Worm (Caenorhabditis elegans) whole organism, L2 larva: ENCODE measurements around the gene W04E12.4.

Source experiments
- R02D3.7 ChIP-seq: fragments of 150-350 bp; optimal IDR thresholded peaks from 2 replicates; lab custom pipeline; 2014; ENCODE audit warnings: missing biosample characterization, missing genetic modification characterization
- Y55F3AM.14 ChIP-seq: fragments of 200-800 bp; sonication (Bioruptor generic); optimal IDR thresholded peaks from 2 replicates; lab custom pipeline; 2018; ENCODE audit warnings: mild to moderate bottlenecking, missing genetic modification characterization, missing compliant biosample characterization
- ZK546.5 ChIP-seq: sonication (generic microtip); optimal IDR thresholded peaks from 2 replicates; lab custom pipeline; 2017; ENCODE audit warnings: missing biosample characterization, missing genetic modification characterization
- alr-1 ChIP-seq: fragments of 150-350 bp; optimal IDR thresholded peaks from 2 replicates; lab custom pipeline; 2014; ENCODE audit warnings: missing biosample characterization, missing genetic modification characterization
- ama-1 ChIP-seq: fragments of 150-350 bp; optimal IDR thresholded peaks from 2 replicates; lab custom pipeline; 2018; ENCODE audit warnings: inconsistent platforms
- blmp-1 ChIP-seq: sonication (generic microtip); optimal IDR thresholded peaks from 2 replicates; lab custom pipeline; 2017; ENCODE audit warnings: missing genetic modification characterization, mild to moderate bottlenecking, missing compliant biosample characterization, antibody characterized with exemption, moderate library complexity; ENCODE audit not compliant: insufficient read depth
- ceh-16 ChIP-seq: fragments of 150-350 bp; optimal IDR thresholded peaks from 2 replicates; lab custom pipeline; 2014; ENCODE audit warnings: missing biosample characterization, missing genetic modification characterization
- ceh-82 ChIP-seq: fragments of 150-350 bp; optimal IDR thresholded peaks from 2 replicates; lab custom pipeline; 2014; ENCODE audit warnings: missing biosample characterization, missing genetic modification characterization
- crh-2 ChIP-seq: sonication (generic microtip); optimal IDR thresholded peaks from 2 replicates; lab custom pipeline; 2017; ENCODE audit warnings: missing biosample characterization, missing genetic modification characterization
- dmd-4 ChIP-seq: sonication (generic microtip); optimal IDR thresholded peaks from 2 replicates; lab custom pipeline; 2017; ENCODE audit warnings: missing biosample characterization, missing genetic modification characterization
- egl-27 ChIP-seq: sonication (generic microtip); optimal IDR thresholded peaks from 3 replicates; lab custom pipeline; 2017; ENCODE audit warnings: missing biosample characterization, missing genetic modification reagents, missing genetic modification characterization
- elt-1 ChIP-seq: fragments of 150-350 bp; optimal IDR thresholded peaks from 2 replicates; lab custom pipeline; 2014; ENCODE audit warnings: missing biosample characterization, missing genetic modification characterization
- elt-3 ChIP-seq: sonication (generic microtip); optimal IDR thresholded peaks from 2 replicates; lab custom pipeline; 2017; ENCODE audit warnings: missing biosample characterization, missing genetic modification characterization
- fos-1 ChIP-seq: fragments of 150-350 bp; optimal IDR thresholded peaks from 2 replicates; lab custom pipeline; 2014; ENCODE audit warnings: missing biosample characterization, missing genetic modification characterization
- gmeb-1 ChIP-seq: fragments of 150-350 bp; optimal IDR thresholded peaks from 2 replicates; lab custom pipeline; 2014; ENCODE audit warnings: missing biosample characterization, missing genetic modification characterization
- lin-11 ChIP-seq: fragments of 150-350 bp; sonication (generic microtip); optimal IDR thresholded peaks from 2 replicates; lab custom pipeline; 2014; ENCODE audit warnings: missing biosample characterization, missing genetic modification characterization, inconsistent platforms, mixed read lengths
- lin-13 ChIP-seq: fragments of 150-350 bp; optimal IDR thresholded peaks from 2 replicates; lab custom pipeline; 2014; ENCODE audit warnings: missing biosample characterization, missing genetic modification reagents, missing genetic modification characterization
- lin-39 ChIP-seq: fragments of 150-350 bp; optimal IDR thresholded peaks from 2 replicates; lab custom pipeline; 2014; ENCODE audit warnings: missing biosample characterization, missing genetic modification reagents, missing genetic modification characterization
- lsy-2 ChIP-seq, 2 experiments: fragments of 150-350 bp in 1 of 2; sonication (generic microtip) in 1 of 2; optimal IDR thresholded peaks; 2 replicates each; lab custom pipeline; 2014 to 2017; ENCODE audit warnings: missing biosample characterization in 2 of 2, missing genetic modification characterization in 2 of 2
- mab-5 ChIP-seq: fragments of 150-350 bp; optimal IDR thresholded peaks from 2 replicates; lab custom pipeline; 2014; ENCODE audit warnings: missing biosample characterization, missing genetic modification characterization
- mbf-1 ChIP-seq: sonication (generic microtip); optimal IDR thresholded peaks from 2 replicates; lab custom pipeline; 2017; ENCODE audit warnings: missing biosample characterization, missing genetic modification characterization
- mdl-1 ChIP-seq, 2 experiments: fragments of 150-350 bp in 1 of 2; sonication (generic microtip) in 1 of 2; optimal IDR thresholded peaks; 2 replicates each; lab custom pipeline; 2017; ENCODE audit warnings: missing biosample characterization in 2 of 2, missing genetic modification characterization in 2 of 2
- nhr-10 ChIP-seq: sonication (generic microtip); optimal IDR thresholded peaks from 2 replicates; lab custom pipeline; 2017; ENCODE audit warnings: missing biosample characterization, missing genetic modification characterization
- nhr-129 ChIP-seq: fragments of 150-350 bp; optimal IDR thresholded peaks from 2 replicates; lab custom pipeline; 2014; ENCODE audit warnings: missing biosample characterization, missing genetic modification characterization
- nhr-21 ChIP-seq: fragments of 150-350 bp; optimal IDR thresholded peaks from 2 replicates; lab custom pipeline; 2014; ENCODE audit warnings: missing biosample characterization, missing genetic modification characterization
- nhr-23 ChIP-seq: fragments of 150-350 bp; optimal IDR thresholded peaks from 2 replicates; lab custom pipeline; 2014; ENCODE audit warnings: missing biosample characterization, missing genetic modification reagents, missing genetic modification characterization
- nhr-237 ChIP-seq: fragments of 150-350 bp; optimal IDR thresholded peaks from 2 replicates; lab custom pipeline; 2014; ENCODE audit warnings: missing biosample characterization, missing genetic modification characterization
- nhr-25 ChIP-seq: fragments of 150-350 bp; sonication (generic microtip); optimal IDR thresholded peaks from 3 replicates; lab custom pipeline; 2014; ENCODE audit warnings: missing biosample characterization, missing genetic modification characterization
- nhr-6 ChIP-seq: fragments of 150-350 bp; optimal IDR thresholded peaks from 2 replicates; lab custom pipeline; 2014; ENCODE audit warnings: missing biosample characterization, missing genetic modification characterization
- nhr-77 ChIP-seq: fragments of 150-350 bp; optimal IDR thresholded peaks from 2 replicates; lab custom pipeline; 2014; ENCODE audit warnings: missing biosample characterization, missing genetic modification characterization
- sem-4 ChIP-seq: fragments of 150-350 bp; optimal IDR thresholded peaks from 2 replicates; lab custom pipeline; 2014; ENCODE audit warnings: missing biosample characterization, missing genetic modification reagents, missing genetic modification characterization
- skn-1 ChIP-seq: sonication (generic microtip); optimal IDR thresholded peaks from 2 replicates; lab custom pipeline; 2017; ENCODE audit warnings: missing biosample characterization, missing genetic modification characterization
- sma-3 ChIP-seq: sonication (generic microtip); optimal IDR thresholded peaks from 2 replicates; lab custom pipeline; 2016; ENCODE audit warnings: missing genetic modification reagents, missing genetic modification characterization, missing compliant biosample characterization
- sma-9 ChIP-seq, 2 experiments: fragments of 150-350 bp in 1 of 2; sonication (generic microtip) in 1 of 2; optimal IDR thresholded peaks; 2 replicates each; lab custom pipeline; 2014 to 2016; ENCODE audit warnings: missing genetic modification characterization in 2 of 2, mild to moderate bottlenecking in 1 of 2, missing biosample characterization in 1 of 2, missing compliant biosample characterization in 1 of 2, missing genetic modification reagents in 1 of 2, moderate library complexity in 1 of 2
- snpc-4 ChIP-seq: fragments of 150-350 bp; optimal IDR thresholded peaks from 2 replicates; lab custom pipeline; 2014; ENCODE audit warnings: missing biosample characterization, missing genetic modification characterization
- unc-39 ChIP-seq: fragments of 150-350 bp; optimal IDR thresholded peaks from 2 replicates; lab custom pipeline; 2014; ENCODE audit warnings: missing biosample characterization, missing genetic modification characterization
- unc-55 ChIP-seq: fragments of 150-350 bp; sonication (generic microtip); optimal IDR thresholded peaks from 3 replicates; lab custom pipeline; 2014; ENCODE audit warnings: missing biosample characterization, missing genetic modification reagents, missing genetic modification characterization
- ztf-11 ChIP-seq: sonication (generic microtip); optimal IDR thresholded peaks from 2 replicates; lab custom pipeline; 2017; ENCODE audit warnings: missing biosample characterization, missing genetic modification characterization
- ztf-4 ChIP-seq: fragments of 150-350 bp; optimal IDR thresholded peaks from 2 replicates; lab custom pipeline; 2014; ENCODE audit warnings: missing biosample characterization, missing genetic modification characterization

W04E12.4 gene

ce11 chrV:19760751-19761150 lies 17.3 kb downstream of the W04E12.4 start, which contains the start of gene M162.5:
Gene M162.5, plus strand, starts transcription at chrV:19761051.
- TF ChIP-seq mab-5 (tag; lab: Kevin White, UChicago) (no peak), R02D3.7 (tag; lab: Kevin White, UChicago) (no peak), skn-1 (tag; lab: Kevin White, UChicago) (no peak), ama-1 (lab: Kevin White, UChicago) (no peak), mbf-1 (tag; lab: Kevin White, UChicago) (no peak), elt-1 (no peak), nhr-25 (no peak), alr-1 (tag; lab: Kevin White, UChicago) (no peak), snpc-4 (tag; lab: Kevin White, UChicago) (no peak), sma-9 (GFP tag; optimal IDR thresholded peaks at IDR 0.05; lab: Kevin White, UChicago) (no peak), sma-9 (tag; optimal IDR thresholded peaks at IDR 0.05; lab: Kevin White, UChicago) (no peak), nhr-6 (no peak), lin-11 (tag; lab: Kevin White, UChicago) (no peak), nhr-129 (no peak), elt-3 (tag; lab: Kevin White, UChicago) (no peak), unc-39 (tag; lab: Kevin White, UChicago) (no peak), fos-1 (tag; lab: Kevin White, UChicago) (no peak), nhr-10 (tag; lab: Kevin White, UChicago) (no peak)

- TF ChIP-seq lin-13 (GFP tag; lab: Kevin White, UChicago), result no peak
- TF ChIP-seq crh-2, result no peak
- no peak for TF ChIP-seq nhr-23
- TF ChIP-seq lsy-2 (tag; optimal IDR thresholded peaks at IDR 0.05; lab: Kevin White, UChicago), result no peak
- no peak for TF ChIP-seq ztf-11 (tag; lab: Kevin White, UChicago)
- no peak for TF ChIP-seq nhr-77 (tag; lab: Kevin White, UChicago)
- TF ChIP-seq nhr-237 (tag; lab: Kevin White, UChicago), result no peak
- no peak for TF ChIP-seq lin-39 (tag; lab: Kevin White, UChicago)
Observed at ce11 chrV:19767719-19768118, 24.3 kb downstream of the W04E12.4 start.

- TF ChIP-seq ztf-11 (tag; lab: Kevin White, UChicago) (no peak), ztf-4 (tag; lab: Kevin White, UChicago) (no peak), unc-39 (tag; lab: Kevin White, UChicago) (no peak), Y55F3AM.14 (no peak), unc-55 (no peak), nhr-10 (tag; lab: Kevin White, UChicago) (no peak), lin-39 (tag; lab: Kevin White, UChicago) (no peak)
Observed at ce11 chrV:19771660-19772059, 28.3 kb downstream of the W04E12.4 start, which contains the start of gene M162.15. Gene M162.15, minus strand, starts transcription at chrV:19771760.

ce11 chrV:19777227-19777626 lies 33.8 kb downstream of the W04E12.4 start, which contains the start of gene fbxa-118:
Gene fbxa-118, minus strand, starts transcription at chrV:19777327.
- TF ChIP-seq dmd-4 (no peak), ZK546.5 (no peak), unc-55 (no peak), elt-1 (no peak), nhr-21 (tag; lab: Kevin White, UChicago) (no peak), mbf-1 (tag; lab: Kevin White, UChicago) (no peak), ceh-16 (tag; lab: Kevin White, UChicago) (no peak), gmeb-1 (tag; lab: Kevin White, UChicago) (no peak), blmp-1 (no peak), egl-27 (tag; lab: Kevin White, UChicago) (no peak), mdl-1 (tag; optimal IDR thresholded peaks at IDR 0.05; lab: Kevin White, UChicago) (no peak), sma-9 (GFP tag; optimal IDR thresholded peaks at IDR 0.05; lab: Kevin White, UChicago) (no peak), sma-9 (tag; optimal IDR thresholded peaks at IDR 0.05; lab: Kevin White, UChicago) (no peak), sem-4 (tag; lab: Kevin White, UChicago) (no peak), ztf-11 (tag; lab: Kevin White, UChicago) (no peak), ztf-4 (tag; lab: Kevin White, UChicago) (no peak), sma-3 (GFP tag; lab: Kevin White, UChicago) (no peak), nhr-23 (no peak), ceh-82 (tag; lab: Kevin White, UChicago) (no peak), alr-1 (tag; lab: Kevin White, UChicago) (no peak), mab-5 (tag; lab: Kevin White, UChicago) (no peak)
